Fruit fly (Drosophila melanogaster) whole organism, embryonic: ENCODE data around the gene AP-2mu.

ENCODE experiments used
- Abd-B ChIP-seq: fragments of 200-800 bp; sonication (Bioruptor generic); optimal IDR thresholded peaks from 2 replicates; lab custom pipeline; 2018; ENCODE audit warnings: missing biosample characterization, mild to moderate bottlenecking, missing genetic modification characterization, moderate library complexity
- Antp ChIP-seq: fragments of 200-800 bp; sonication (Bioruptor generic); optimal IDR thresholded peaks from 3 replicates; lab custom pipeline; 2016; ENCODE audit warnings: missing biosample characterization, missing genetic modification characterization
- CG11695 ChIP-seq: fragments of 200-800 bp; sonication (Bioruptor generic); IDR thresholded peaks from 3 replicates; pipeline ENCODE4 v1.3.6; 2022; ENCODE audit warnings: missing biosample characterization, missing genetic modification characterization
- CG12299 ChIP-seq: fragments of 200-800 bp; sonication (Bioruptor generic); optimal IDR thresholded peaks from 2 replicates; lab custom pipeline; 2018; ENCODE audit warnings: missing biosample characterization, mild to moderate bottlenecking, missing genetic modification characterization
- CG12659 ChIP-seq: fragments of 200-800 bp; sonication (Bioruptor generic); optimal IDR thresholded peaks from 3 replicates; lab custom pipeline; 2017; ENCODE audit warnings: mild to moderate bottlenecking, missing biosample characterization, missing genetic modification reagents, missing genetic modification characterization
- CG14667 ChIP-seq: fragments of 200-800 bp; sonication (Bioruptor generic); IDR thresholded peaks from 2 replicates; pipeline ENCODE4 v1.3.6; 2022; ENCODE audit warnings: missing biosample characterization, missing genetic modification characterization
- CG14710 ChIP-seq: fragments of 200-800 bp; sonication (Bioruptor generic); optimal IDR thresholded peaks from 3 replicates; lab custom pipeline; 2019; ENCODE audit warnings: missing biosample characterization, mild to moderate bottlenecking, missing genetic modification characterization, moderate library complexity
- CG14860 ChIP-seq: fragments of 200-800 bp; sonication (Bioruptor generic); IDR thresholded peaks from 3 replicates; pipeline ENCODE4 v1.3.6; 2022; ENCODE audit warnings: missing biosample characterization, missing genetic modification characterization; ENCODE audit not compliant: partially characterized antibody
- CG16779 ChIP-seq: fragments of 200-800 bp; sonication (Bioruptor generic); IDR thresholded peaks from 2 replicates; pipeline ENCODE4 v1.3.6; 2022; ENCODE audit warnings: missing biosample characterization, missing genetic modification characterization
- CG16815 ChIP-seq: fragments of 200-800 bp; sonication (Bioruptor generic); optimal IDR thresholded peaks from 3 replicates; lab custom pipeline; 2017; ENCODE audit warnings: missing biosample characterization, mild to moderate bottlenecking, missing genetic modification characterization
- CG17361 ChIP-seq: fragments of 200-800 bp; sonication (Bioruptor generic); IDR thresholded peaks from 3 replicates; pipeline ENCODE4 v1.3.6; 2022; ENCODE audit warnings: missing biosample characterization, missing genetic modification characterization
- CG18599 ChIP-seq: fragments of 200-800 bp; sonication (Bioruptor generic); optimal IDR thresholded peaks from 3 replicates; lab custom pipeline; 2017; ENCODE audit warnings: missing biosample characterization, missing genetic modification characterization, mild to moderate bottlenecking, moderate library complexity, missing genetic modification reagents
- CG2202 ChIP-seq: fragments of 200-800 bp; sonication (Bioruptor generic); optimal IDR thresholded peaks from 2 replicates; lab custom pipeline; 2018; ENCODE audit warnings: missing biosample characterization, mild to moderate bottlenecking, missing genetic modification characterization
- CG3163 ChIP-seq: fragments of 200-800 bp; sonication (Bioruptor generic); optimal IDR thresholded peaks from 3 replicates; lab custom pipeline; 2016; ENCODE audit warnings: missing biosample characterization, missing genetic modification characterization
- CG33557 ChIP-seq: fragments of 200-800 bp; sonication (Bioruptor generic); optimal IDR thresholded peaks from 2 replicates; lab custom pipeline; 2019; ENCODE audit warnings: missing biosample characterization, mild to moderate bottlenecking, missing genetic modification characterization, moderate library complexity
- CG4328 ChIP-seq: fragments of 200-800 bp; sonication (Bioruptor generic); optimal IDR thresholded peaks from 3 replicates; lab custom pipeline; 2017; ENCODE audit warnings: missing biosample characterization, missing genetic modification reagents, missing genetic modification characterization
- CG6689 ChIP-seq: fragments of 200-800 bp; sonication (Bioruptor generic); IDR thresholded peaks from 2 replicates; pipeline ENCODE4 v1.3.6; 2022; ENCODE audit warnings: missing biosample characterization, missing genetic modification characterization
- CG7963 ChIP-seq: fragments of 200-800 bp; sonication (Bioruptor generic); IDR thresholded peaks from 3 replicates; pipeline ENCODE4 v1.3.6; 2022; ENCODE audit warnings: missing biosample characterization, missing genetic modification characterization; ENCODE audit not compliant: partially characterized antibody
- CG8290 ChIP-seq, 3 experiments: fragments of 200-800 bp; sonication (Bioruptor generic); optimal IDR thresholded peaks; 2 replicates each; lab custom pipeline; 2016 to 2019; ENCODE audit warnings: missing biosample characterization in 3 of 3, missing genetic modification characterization in 3 of 3, mild to moderate bottlenecking in 2 of 3, moderate library complexity in 1 of 3
- CG9817 ChIP-seq: fragments of 200-800 bp; sonication (Bioruptor generic); optimal IDR thresholded peaks from 2 replicates; lab custom pipeline; 2018; ENCODE audit warnings: missing biosample characterization, mild to moderate bottlenecking, missing genetic modification characterization, moderate library complexity
- CG9876 ChIP-seq: fragments of 200-800 bp; sonication (Bioruptor generic); optimal IDR thresholded peaks from 2 replicates; lab custom pipeline; 2016; ENCODE audit warnings: missing biosample characterization, missing genetic modification characterization
- CHES-1-like ChIP-seq: fragments of 200-800 bp; sonication (Bioruptor generic); optimal IDR thresholded peaks from 2 replicates; lab custom pipeline; 2016; ENCODE audit warnings: missing biosample characterization, missing genetic modification characterization
- CTCF ChIP-seq: fragments of 200-800 bp; sonication (Bioruptor generic); optimal IDR thresholded peaks from 2 replicates; lab custom pipeline; 2017; ENCODE audit warnings: missing biosample characterization, mild to moderate bottlenecking, missing genetic modification characterization, moderate library complexity
- CrebB ChIP-seq: fragments of 200-800 bp; sonication (Bioruptor generic); optimal IDR thresholded peaks from 3 replicates; lab custom pipeline; 2018; ENCODE audit warnings: missing biosample characterization, mild to moderate bottlenecking, missing genetic modification characterization
- D19B ChIP-seq: fragments of 200-800 bp; sonication (Bioruptor generic); optimal IDR thresholded peaks from 2 replicates; lab custom pipeline; 2017; ENCODE audit warnings: missing biosample characterization, mild to moderate bottlenecking, missing genetic modification characterization
- Ets97D ChIP-seq: fragments of 200-800 bp; sonication (Bioruptor generic); optimal IDR thresholded peaks from 3 replicates; lab custom pipeline; 2016; ENCODE audit warnings: missing biosample characterization, missing genetic modification characterization
- Fer2 ChIP-seq: fragments of 200-800 bp; sonication (Bioruptor generic); optimal IDR thresholded peaks from 2 replicates; lab custom pipeline; 2018; ENCODE audit warnings: missing biosample characterization, mild to moderate bottlenecking, missing genetic modification characterization, moderate library complexity
- Hmr ChIP-seq: fragments of 200-800 bp; sonication (Bioruptor generic); optimal IDR thresholded peaks from 3 replicates; lab custom pipeline; 2017; ENCODE audit warnings: mild to moderate bottlenecking, missing biosample characterization, missing genetic modification reagents, missing genetic modification characterization
- Hsf ChIP-seq: fragments of 200-800 bp; sonication (Bioruptor generic); optimal IDR thresholded peaks from 3 replicates; lab custom pipeline; 2016; ENCODE audit warnings: missing biosample characterization, missing genetic modification characterization
- Max ChIP-seq: fragments of 200-800 bp; sonication (Bioruptor generic); optimal IDR thresholded peaks from 2 replicates; lab custom pipeline; 2016; ENCODE audit warnings: missing biosample characterization, mild to moderate bottlenecking, missing genetic modification characterization
- NC2β ChIP-seq: fragments of 200-800 bp; sonication (Bioruptor generic); optimal IDR thresholded peaks from 2 replicates; lab custom pipeline; 2016; ENCODE audit warnings: missing biosample characterization, missing genetic modification characterization
- NFAT ChIP-seq: fragments of 200-800 bp; sonication (Bioruptor generic); IDR thresholded peaks from 2 replicates; pipeline ENCODE4 v1.3.6; 2022; ENCODE audit warnings: missing biosample characterization, missing genetic modification characterization
- Oaz ChIP-seq: fragments of 200-800 bp; sonication (Bioruptor generic); IDR thresholded peaks from 2 replicates; pipeline ENCODE4 v1.3.6; 2022; ENCODE audit warnings: missing biosample characterization, missing genetic modification characterization
- Opbp ChIP-seq: fragments of 200-800 bp; sonication (Bioruptor generic); IDR thresholded peaks from 3 replicates; pipeline ENCODE4 v1.3.6; 2022; ENCODE audit warnings: missing biosample characterization, missing genetic modification characterization; ENCODE audit not compliant: partially characterized antibody
- Scr ChIP-seq: fragments of 200-800 bp; sonication (Bioruptor generic); IDR thresholded peaks from 2 replicates; pipeline ENCODE4 v1.3.6; 2022; ENCODE audit warnings: missing biosample characterization, missing genetic modification characterization; ENCODE audit not compliant: partially characterized antibody
- Sin3A ChIP-seq: fragments of >200 bp; optimal IDR thresholded peaks from 2 replicates; lab custom pipeline; 2018
- bcd ChIP-seq: fragments of 200-800 bp; sonication (Bioruptor generic); optimal IDR thresholded peaks from 2 replicates; lab custom pipeline; 2017; ENCODE audit warnings: missing biosample characterization, mild to moderate bottlenecking, missing genetic modification characterization
- bigmax ChIP-seq: fragments of 200-800 bp; sonication (Bioruptor generic); optimal IDR thresholded peaks from 2 replicates; lab custom pipeline; 2018; ENCODE audit warnings: missing biosample characterization, mild to moderate bottlenecking, missing genetic modification characterization
- chif ChIP-seq, 2 experiments: fragments of 200-800 bp; sonication (Bioruptor generic); optimal IDR thresholded peaks; 3 replicates each; lab custom pipeline; 2016; ENCODE audit warnings: missing biosample characterization in 2 of 2, missing genetic modification characterization in 2 of 2
- crc ChIP-seq: fragments of 200-800 bp; sonication (Bioruptor generic); optimal IDR thresholded peaks from 2 replicates; lab custom pipeline; 2016; ENCODE audit warnings: missing biosample characterization, missing genetic modification characterization
- dan ChIP-seq: fragments of 200-800 bp; sonication (Bioruptor generic); IDR thresholded peaks from 2 replicates; pipeline ENCODE4 v1.3.6; 2022; ENCODE audit warnings: missing biosample characterization, missing genetic modification characterization
- dm ChIP-seq: fragments of 200-800 bp; sonication (Bioruptor generic); optimal IDR thresholded peaks from 3 replicates; lab custom pipeline; 2016; ENCODE audit warnings: missing biosample characterization, missing genetic modification characterization
- gcm ChIP-seq: fragments of 200-800 bp; sonication (Bioruptor generic); optimal IDR thresholded peaks from 2 replicates; lab custom pipeline; 2019; ENCODE audit warnings: missing biosample characterization, mild to moderate bottlenecking, missing genetic modification characterization, moderate library complexity
- h ChIP-seq: fragments of >200 bp; optimal IDR thresholded peaks from 2 replicates; lab custom pipeline; 2017
- kay ChIP-seq: fragments of 200-800 bp; sonication (Bioruptor generic); optimal IDR thresholded peaks from 2 replicates; lab custom pipeline; 2016; ENCODE audit warnings: missing biosample characterization, missing genetic modification characterization
- knrl ChIP-seq: fragments of 200-800 bp; sonication (Bioruptor generic); IDR thresholded peaks from 3 replicates; pipeline ENCODE4 v1.3.6; 2022; ENCODE audit warnings: missing biosample characterization, missing genetic modification characterization; ENCODE audit not compliant: partially characterized antibody
- lab ChIP-seq: fragments of 200-800 bp; sonication (Bioruptor generic); optimal IDR thresholded peaks from 3 replicates; lab custom pipeline; 2017; ENCODE audit warnings: missing biosample characterization, missing genetic modification characterization, mild to moderate bottlenecking, moderate library complexity, missing genetic modification reagents
- p53 ChIP-seq: fragments of 200-800 bp; sonication (Bioruptor generic); optimal IDR thresholded peaks from 2 replicates; lab custom pipeline; 2016; ENCODE audit warnings: missing biosample characterization, missing genetic modification characterization
- sd ChIP-seq: fragments of 200-800 bp; sonication (Bioruptor generic); optimal IDR thresholded peaks from 3 replicates; lab custom pipeline; 2018; ENCODE audit warnings: missing biosample characterization, mild to moderate bottlenecking, missing genetic modification characterization, moderate library complexity
- tgo ChIP-seq: fragments of 200-800 bp; sonication (Bioruptor generic); IDR thresholded peaks from 3 replicates; pipeline ENCODE4 v1.3.6; 2022; ENCODE audit warnings: missing biosample characterization, missing genetic modification characterization
- twi ChIP-seq: fragments of 200-800 bp; optimal IDR thresholded peaks from 2 replicates; lab custom pipeline; 2019; ENCODE audit warnings: missing biosample characterization, mild to moderate bottlenecking, missing genetic modification characterization, moderate library complexity
- yki ChIP-seq: fragments of >200 bp; optimal IDR thresholded peaks from 3 replicates; lab custom pipeline; 2018

Gene AP-2mu

DNA sequence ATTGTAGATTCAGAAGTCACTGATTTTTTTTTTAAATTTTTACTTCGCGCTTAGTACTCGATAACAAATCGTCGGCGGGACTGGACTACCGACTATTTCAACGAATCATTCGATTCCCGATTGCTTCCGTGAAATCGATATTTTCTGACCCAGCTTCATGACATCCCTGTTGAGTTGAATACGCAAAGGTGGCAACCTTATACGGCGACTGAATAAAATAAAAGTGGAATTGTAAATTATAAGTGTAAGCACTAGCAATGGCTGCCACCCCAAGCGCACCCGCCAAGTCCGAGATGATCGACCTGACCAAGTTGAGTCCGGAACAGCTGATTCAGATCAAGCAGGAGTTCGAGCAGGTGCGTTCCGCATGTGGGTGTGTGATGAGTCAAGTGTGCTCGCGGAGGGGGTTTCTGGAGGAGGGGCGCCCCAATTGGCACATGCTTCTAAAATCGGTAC, 24.8 kb downstream of the AP-2mu start, which contains the start of gene Pfdn5 (continued):
- no peak for TF ChIP-seq twi (tag; lab: Kevin White, UChicago)
- peak; percentile 67 for TF ChIP-seq CG14710 (tag; lab: Kevin White, UChicago)
- TF ChIP-seq CG4328 = no peak
- peak; percentile 78 for TF ChIP-seq Ets97D (GFP tag; lab: Kevin White, UChicago)
- no peak for TF ChIP-seq lab
- TF ChIP-seq CG2202 = no peak
- TF ChIP-seq D19B (GFP tag; lab: Kevin White, UChicago) = no peak
- TF ChIP-seq crc (GFP tag; lab: Kevin White, UChicago) = no peak
- no peak for TF ChIP-seq dan (GFP tag; lab: Robert Waterston, UW)
- no peak for TF ChIP-seq Hmr (GFP tag; lab: Kevin White, UChicago)
- no peak for TF ChIP-seq CG8290 (GFP tag; optimal IDR thresholded peaks at IDR 0.05; lab: Kevin White, UChicago)
- TF ChIP-seq CG8290 (tag; optimal IDR thresholded peaks at IDR 0.05; lab: Kevin White, UChicago) = no peak
- no peak for TF ChIP-seq CG6689
- no peak for TF ChIP-seq CG9876
- TF ChIP-seq Antp = peak; percentile 1
- TF ChIP-seq CrebB = no peak
- TF ChIP-seq kay (GFP tag; lab: Kevin White, UChicago) = peak; percentile 93
- TF ChIP-seq CHES-1-like (GFP tag; lab: Kevin White, UChicago) = peak; percentile 26
- TF ChIP-seq Max (GFP tag; lab: Kevin White, UChicago) = no peak
- TF ChIP-seq p53 (GFP tag; lab: Kevin White, UChicago) = no peak
- no peak for TF ChIP-seq CG16815 (GFP tag; lab: Kevin White, UChicago)
- TF ChIP-seq tgo (GFP tag; lab: Robert Waterston, UW) = no peak
- TF ChIP-seq CTCF (GFP tag; lab: Kevin White, UChicago) = no peak
- no peak for TF ChIP-seq CG18599
- no peak for TF ChIP-seq CG12299 (tag; lab: Kevin White, UChicago)
- no peak for TF ChIP-seq chif (GFP tag; optimal IDR thresholded peaks at IDR 0.05; lab: Kevin White, UChicago)
- TF ChIP-seq bigmax (GFP tag; lab: Kevin White, UChicago) = peak; percentile 15
- no peak for TF ChIP-seq Fer2 (tag; lab: Kevin White, UChicago)
- no peak for TF ChIP-seq gcm (GFP tag; lab: Kevin White, UChicago)
- TF ChIP-seq knrl (GFP tag; lab: Robert Waterston, UW) = peak; percentile 70
- TF ChIP-seq Hsf (GFP tag; lab: Kevin White, UChicago) = no peak
- no peak for TF ChIP-seq sd (tag; lab: Kevin White, UChicago)
- TF ChIP-seq Abd-B (GFP tag; lab: Kevin White, UChicago) = no peak
- no peak for TF ChIP-seq CG33557 (GFP tag; lab: Kevin White, UChicago)
- TF ChIP-seq h (lab: Kevin White, UChicago) = no peak
- no peak for TF ChIP-seq CG3163 (GFP tag; lab: Kevin White, UChicago)
- TF ChIP-seq CG14667 (GFP tag; lab: Robert Waterston, UW) = no peak
- peak; percentile 78 for TF ChIP-seq Scr (GFP tag; lab: Robert Waterston, UW)
- TF ChIP-seq dm (GFP tag; lab: Kevin White, UChicago) = peak; percentile 73
- no peak for TF ChIP-seq yki (lab: Kevin White, UChicago)
- no peak for TF ChIP-seq CG16779 (GFP tag; lab: Robert Waterston, UW)
- TF ChIP-seq CG9817 (tag; lab: Kevin White, UChicago) = no peak
- TF ChIP-seq bcd (GFP tag; lab: Kevin White, UChicago) = no peak
- TF ChIP-seq Sin3A (lab: Kevin White, UChicago) = peak; percentile 44
- peak; percentile 72 for TF ChIP-seq CG12659 (GFP tag; lab: Kevin White, UChicago)
- TF ChIP-seq CG17361 (GFP tag; lab: Robert Waterston, UW) = no peak
- peak; percentile 88 for TF ChIP-seq CG14860 (GFP tag; lab: Robert Waterston, UW)
- peak; percentile 89 for TF ChIP-seq CG7963 (GFP tag; lab: Robert Waterston, UW)
- TF ChIP-seq NFAT (GFP tag; lab: Robert Waterston, UW) = no peak
- no peak for TF ChIP-seq CG11695 (GFP tag; lab: Robert Waterston, UW)
- no peak for TF ChIP-seq Oaz (GFP tag; lab: Robert Waterston, UW)
- TF ChIP-seq NC2β (GFP tag; lab: Kevin White, UChicago) = peak; percentile 1
- peak; percentile 83 for TF ChIP-seq Opbp (GFP tag; lab: Robert Waterston, UW)
